Fruit fly (Drosophila melanogaster): ENCODE results near the gene Alg9.

DNA sequence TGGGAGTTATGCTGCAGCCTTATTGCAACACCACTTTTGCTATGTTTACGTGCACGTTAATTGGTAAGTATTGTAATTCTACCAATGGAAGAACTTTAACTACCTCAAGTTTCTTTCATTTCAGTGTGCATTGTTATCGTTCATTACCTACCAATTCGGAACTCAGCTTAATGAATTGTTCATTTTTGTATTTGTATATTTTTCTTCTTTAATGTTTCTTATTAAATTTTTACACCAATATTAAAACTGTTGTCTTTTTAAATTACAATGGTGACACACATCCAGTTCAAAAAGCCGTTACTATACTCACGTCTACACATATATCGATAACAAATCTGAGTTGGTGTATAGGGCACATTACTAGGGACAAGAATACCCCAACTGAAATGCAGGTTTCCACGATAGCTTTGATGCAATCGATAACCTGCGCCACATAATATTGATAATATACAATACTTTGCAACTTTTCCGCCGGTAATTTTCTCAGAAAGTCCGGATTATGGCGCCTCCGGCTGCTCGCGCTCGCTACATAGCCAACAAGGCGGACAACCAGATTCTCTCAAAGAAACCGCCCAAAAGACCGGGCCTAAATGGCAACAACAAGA is at the start of gene Alg9:
- no peak for TF ChIP-seq pan (optimal IDR thresholded peaks at IDR 0.05)
- TF ChIP-seq CrebA (GFP tag; optimal IDR thresholded peaks at IDR 0.05; ENCODE audit: borderline replicate concordance) = no peak
- no peak for TF ChIP-seq foxo (GFP tag; optimal IDR thresholded peaks at IDR 0.05)
- TF ChIP-seq h (GFP tag; optimal IDR thresholded peaks at IDR 0.05) = no peak
- TF ChIP-seq Rel (GFP tag; optimal IDR thresholded peaks at IDR 0.05) = no peak
- TF ChIP-seq Rel (tag; optimal IDR thresholded peaks at IDR 0.05) = no peak
- no peak for TF ChIP-seq sv (GFP tag; optimal IDR thresholded peaks at IDR 0.05)
- no peak for TF ChIP-seq OdsH (GFP tag; optimal IDR thresholded peaks at IDR 0.05)
- TF ChIP-seq jim (GFP tag; optimal IDR thresholded peaks at IDR 0.05) = no peak
- TF ChIP-seq dl (GFP tag; optimal IDR thresholded peaks at IDR 0.05; ENCODE audit: insufficient read depth in 1 of 2, partially characterized antibody in 2 of 2) = no peak
